Worm (Caenorhabditis elegans) whole organism, L4 larva: ENCODE data around the gene F21H7.3.

ENCODE experiments used
- Y75B8A.6 ChIP-seq: fragments of 200-800 bp; sonication (Bioruptor generic); IDR thresholded peaks from 2 replicates; pipeline ENCODE4 v1.3.6; 2022; ENCODE audit warnings: missing genetic modification reagents, missing genetic modification characterization, missing compliant biosample characterization
- ceh-28 ChIP-seq: fragments of 150-350 bp; optimal IDR thresholded peaks from 2 replicates; lab custom pipeline; 2014; ENCODE audit warnings: missing biosample characterization, missing genetic modification reagents, missing genetic modification characterization
- daf-12 ChIP-seq: fragments of 150-350 bp; optimal IDR thresholded peaks from 2 replicates; lab custom pipeline; 2014; ENCODE audit warnings: missing biosample characterization, missing genetic modification reagents, missing genetic modification characterization
- lin-29 ChIP-seq: fragments of 200-800 bp; sonication (Bioruptor generic); IDR thresholded peaks from 2 replicates; pipeline ENCODE4 v1.3.6; 2022; ENCODE audit warnings: missing genetic modification reagents, missing genetic modification characterization, missing compliant biosample characterization
- lin-39 ChIP-seq: fragments of 150-350 bp; optimal IDR thresholded peaks from 2 replicates; lab custom pipeline; 2014; ENCODE audit warnings: missing biosample characterization, missing genetic modification reagents, missing genetic modification characterization
- unc-62 ChIP-seq, 3 experiments: fragments of 150-350 bp in 1 of 3; sonication (generic microtip); optimal IDR thresholded peaks in 2 of 3; peaks in 1 of 3; 1 replicate in 1 of 3; 2 replicates in 2 of 3; lab custom pipeline; 2014 to 2017; ENCODE audit warnings: missing biosample characterization in 3 of 3, missing genetic modification characterization in 3 of 3, missing genetic modification reagents in 3 of 3, missing genotype in 1 of 3
- ztf-11 ChIP-seq: fragments of 150-350 bp; optimal IDR thresholded peaks from 2 replicates; lab custom pipeline; 2014; ENCODE audit warnings: missing biosample characterization, missing genetic modification characterization

DNA sequence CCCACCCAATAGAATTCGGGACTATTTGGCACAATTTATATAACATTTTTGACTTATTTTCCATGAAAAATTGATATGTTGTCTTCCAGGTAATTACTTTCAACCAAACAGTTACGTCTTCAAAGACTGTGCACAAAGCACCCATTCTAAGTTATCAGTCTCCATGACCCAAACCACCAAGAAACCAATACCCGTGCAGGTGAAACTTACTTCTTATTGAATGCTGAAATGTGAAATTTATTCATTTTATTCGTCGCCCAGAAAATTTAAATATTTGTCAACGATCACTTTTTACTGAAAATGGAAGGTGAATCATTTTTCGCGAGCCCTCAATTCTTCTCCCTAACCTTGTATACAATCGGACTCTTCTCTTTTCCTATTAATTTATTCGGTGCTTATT lies 44.5 kb downstream of the F21H7.3 start, which contains the start of gene srh-281:
- no peak for TF ChIP-seq unc-62 (GFP tag; optimal IDR thresholded peaks at IDR 0.05 in 1 of 2; lab: Kevin White, UChicago)
- TF ChIP-seq unc-62 (tag; optimal IDR thresholded peaks at IDR 0.05; lab: Kevin White, UChicago), result no peak
- TF ChIP-seq daf-12 (tag; lab: Kevin White, UChicago), result no peak
- no peak for TF ChIP-seq Y75B8A.6
- no peak for TF ChIP-seq ztf-11 (tag; lab: Kevin White, UChicago)
- TF ChIP-seq lin-39 (tag; lab: Kevin White, UChicago), result no peak
- no peak for TF ChIP-seq lin-29 (GFP tag; lab: Robert Waterston, UW)
- TF ChIP-seq ceh-28 (tag; lab: Kevin White, UChicago), result no peak
